Worm (Caenorhabditis elegans) whole organism, L4 larva: Measurements from ENCODE around the gene F18G5.6.
A peak's percentile ranks its signal among the peaks of the same experiment; 100 is the strongest.

Experiments used
- F44E2.7 ChIP-seq: fragments of 200-800 bp; sonication (Bioruptor generic); IDR thresholded peaks from 2 replicates; pipeline ENCODE4 v2.1.2; 2022; ENCODE audit warnings: missing genetic modification characterization, missing compliant biosample characterization
- T26A8.4 ChIP-seq: fragments of 200-800 bp; sonication (Bioruptor generic); IDR thresholded peaks from 2 replicates; pipeline ENCODE4 v1.3.6; 2022; ENCODE audit warnings: missing genetic modification characterization, missing compliant biosample characterization
- Y105C5A.15 ChIP-seq: fragments of 200-800 bp; sonication (Bioruptor generic); IDR thresholded peaks from 2 replicates; pipeline ENCODE4 v1.3.6; 2022; ENCODE audit warnings: missing genetic modification characterization, missing compliant biosample characterization
- Y48G9A.11 ChIP-seq: fragments of 200-800 bp; sonication (Bioruptor generic); IDR thresholded peaks from 2 replicates; pipeline ENCODE4 v1.3.6; 2022; ENCODE audit warnings: missing genetic modification reagents, missing genetic modification characterization, missing compliant biosample characterization
- ZK337.2 ChIP-seq: fragments of 200-800 bp; sonication (Bioruptor generic); IDR thresholded peaks from 2 replicates; pipeline ENCODE4 v1.3.6; 2022; ENCODE audit warnings: missing genetic modification reagents, missing genetic modification characterization, missing compliant biosample characterization
- attf-4 ChIP-seq: sonication (generic microtip); optimal IDR thresholded peaks from 3 replicates; lab custom pipeline; 2017; ENCODE audit warnings: missing biosample characterization, missing genetic modification characterization
- ceh-28 ChIP-seq: fragments of 150-350 bp; optimal IDR thresholded peaks from 2 replicates; lab custom pipeline; 2014; ENCODE audit warnings: missing biosample characterization, missing genetic modification reagents, missing genetic modification characterization
- ceh-44 ChIP-seq: fragments of 200-800 bp; sonication (Bioruptor generic); IDR thresholded peaks from 2 replicates; pipeline ENCODE4 v1.3.6; 2022; ENCODE audit warnings: missing genetic modification reagents, missing genetic modification characterization, missing compliant biosample characterization
- ctbp-1 ChIP-seq: fragments of 200-800 bp; sonication (Bioruptor generic); IDR thresholded peaks from 2 replicates; pipeline ENCODE4 v1.3.6; 2022; ENCODE audit warnings: missing genetic modification reagents, missing genetic modification characterization, missing compliant biosample characterization
- daf-16 ChIP-seq, 3 experiments: sonication (generic microtip); optimal IDR thresholded peaks; 2 replicates each; lab custom pipeline; 2016 to 2017; ENCODE audit warnings: missing genetic modification characterization in 3 of 3, missing genetic modification reagents in 3 of 3, mild to moderate bottlenecking in 2 of 3, missing compliant biosample characterization in 2 of 3, missing biosample characterization in 1 of 3, moderate library complexity in 1 of 3
- daf-19 ChIP-seq: fragments of 200-800 bp; sonication (Bioruptor generic); conservative IDR thresholded peaks from 2 replicates; pipeline ENCODE4 v1.3.6; 2022; ENCODE audit warnings: missing genetic modification characterization, missing compliant biosample characterization
- daf-8 ChIP-seq: fragments of 200-800 bp; sonication (Bioruptor generic); IDR thresholded peaks from 2 replicates; pipeline ENCODE4 v1.3.6; 2022; ENCODE audit warnings: missing genetic modification characterization, missing compliant biosample characterization
- dmd-6 ChIP-seq: fragments of 200-800 bp; sonication (Bioruptor generic); IDR thresholded peaks from 2 replicates; pipeline ENCODE4 v1.3.6; 2022; ENCODE audit warnings: missing genetic modification reagents, missing genetic modification characterization, missing compliant biosample characterization
- duxl-1 ChIP-seq: sonication (generic microtip); optimal IDR thresholded peaks from 2 replicates; lab custom pipeline; 2016; ENCODE audit warnings: mild to moderate bottlenecking, missing genetic modification characterization, moderate library complexity, missing compliant biosample characterization; ENCODE audit not compliant: poor library complexity
- egl-43 ChIP-seq: fragments of 200-800 bp; sonication (Bioruptor generic); IDR thresholded peaks from 2 replicates; pipeline ENCODE4 v1.3.6; 2022; ENCODE audit warnings: missing genetic modification reagents, missing genetic modification characterization, missing compliant biosample characterization
- fkh-10 ChIP-seq: fragments of 150-350 bp; optimal IDR thresholded peaks from 2 replicates; lab custom pipeline; 2014; ENCODE audit warnings: missing biosample characterization, missing genetic modification reagents, missing genetic modification characterization
- gei-8 ChIP-seq: fragments of 200-800 bp; sonication (Bioruptor generic); optimal IDR thresholded peaks from 2 replicates; lab custom pipeline; 2018; ENCODE audit warnings: mild to moderate bottlenecking, missing genetic modification characterization, missing compliant biosample characterization
- hlh-11 ChIP-seq: fragments of 200-800 bp; sonication (Bioruptor generic); optimal IDR thresholded peaks from 2 replicates; lab custom pipeline; 2018; ENCODE audit warnings: mild to moderate bottlenecking, missing genetic modification characterization, missing compliant biosample characterization
- hmg-1.1 ChIP-seq: fragments of 200-800 bp; sonication (Bioruptor generic); IDR thresholded peaks from 2 replicates; pipeline ENCODE4 v1.3.6; 2022; ENCODE audit warnings: missing genetic modification reagents, missing genetic modification characterization, missing compliant biosample characterization
- lim-7 ChIP-seq: fragments of 200-800 bp; sonication (Bioruptor generic); IDR thresholded peaks from 2 replicates; pipeline ENCODE4 v1.3.6; 2022; ENCODE audit warnings: missing genetic modification characterization, missing compliant biosample characterization
- lin-1 ChIP-seq: fragments of 200-800 bp; sonication (Bioruptor generic); IDR thresholded peaks from 2 replicates; pipeline ENCODE4 v1.3.6; 2022; ENCODE audit warnings: missing genetic modification reagents, missing genetic modification characterization, missing compliant biosample characterization
- lir-3 ChIP-seq: sonication (generic microtip); optimal IDR thresholded peaks from 2 replicates; lab custom pipeline; 2016; ENCODE audit warnings: mild to moderate bottlenecking, missing genetic modification characterization, missing compliant biosample characterization
- lsy-2 ChIP-seq, 2 experiments: fragments of 150-350 bp in 1 of 2; sonication (generic microtip) in 1 of 2; optimal IDR thresholded peaks; 2 replicates each; lab custom pipeline; 2014 to 2017; ENCODE audit warnings: missing biosample characterization in 2 of 2, missing genetic modification characterization in 2 of 2
- madf-5 ChIP-seq, 2 experiments: fragments of 200-800 bp; sonication (Bioruptor generic); IDR thresholded peaks; 2 replicates each; pipeline ENCODE4 v1.3.6; 2022; ENCODE audit warnings: missing compliant biosample characterization in 2 of 2, missing genetic modification characterization in 2 of 2
- madf-9 ChIP-seq: fragments of 200-800 bp; sonication (Bioruptor generic); conservative IDR thresholded peaks from 2 replicates; pipeline ENCODE4 v1.3.6; 2022; ENCODE audit warnings: missing genetic modification reagents, missing genetic modification characterization, missing compliant biosample characterization
- mdt-29 ChIP-seq: fragments of 200-800 bp; sonication (Bioruptor generic); IDR thresholded peaks from 2 replicates; pipeline ENCODE4 v1.3.6; 2022; ENCODE audit warnings: missing genetic modification reagents, missing genetic modification characterization, missing compliant biosample characterization
- mes-2 ChIP-seq: sonication (generic microtip); optimal IDR thresholded peaks from 2 replicates; lab custom pipeline; 2016; ENCODE audit warnings: missing genotype, mild to moderate bottlenecking, missing genetic modification characterization, missing compliant biosample characterization; ENCODE audit not compliant: poor library complexity, severe bottlenecking
- mxl-3 ChIP-seq: fragments of 200-800 bp; sonication (Bioruptor generic); optimal IDR thresholded peaks from 2 replicates; lab custom pipeline; 2018; ENCODE audit warnings: mild to moderate bottlenecking, missing genetic modification characterization, missing compliant biosample characterization
- nhr-111 ChIP-seq: fragments of 200-800 bp; sonication (Bioruptor generic); optimal IDR thresholded peaks from 2 replicates; lab custom pipeline; 2018; ENCODE audit warnings: mild to moderate bottlenecking, missing genetic modification characterization, missing compliant biosample characterization
- nhr-28 ChIP-seq: fragments of 150-350 bp; optimal IDR thresholded peaks from 2 replicates; lab custom pipeline; 2014; ENCODE audit warnings: missing biosample characterization, missing genetic modification characterization
- nhr-48 ChIP-seq: sonication (generic microtip); optimal IDR thresholded peaks from 2 replicates; lab custom pipeline; 2016; ENCODE audit warnings: mild to moderate bottlenecking, missing genetic modification characterization, missing compliant biosample characterization
- nhr-76 ChIP-seq: fragments of 150-350 bp; optimal IDR thresholded peaks from 2 replicates; lab custom pipeline; 2014; ENCODE audit warnings: missing biosample characterization, missing genetic modification characterization
- pha-4 ChIP-seq, 2 experiments: fragments of 150-350 bp in 1 of 2; fragments of 200-800 bp in 1 of 2; sonication (Bioruptor generic) in 1 of 2; IDR thresholded peaks in 1 of 2; optimal IDR thresholded peaks in 1 of 2; 2 replicates each; pipeline versions ENCODE4 v1.3.6 to Lab custom; 2014 to 2022; ENCODE audit warnings: missing genetic modification characterization in 2 of 2, missing genetic modification reagents in 2 of 2, missing biosample characterization in 1 of 2, missing compliant biosample characterization in 1 of 2
- php-3 ChIP-seq: fragments of 200-800 bp; sonication (Bioruptor generic); IDR thresholded peaks from 2 replicates; pipeline ENCODE4 v1.3.6; 2022; ENCODE audit warnings: missing genetic modification reagents, missing genetic modification characterization, missing compliant biosample characterization
- pqm-1 ChIP-seq: sonication (generic microtip); optimal IDR thresholded peaks from 2 replicates; lab custom pipeline; 2017; ENCODE audit warnings: missing biosample characterization, missing genetic modification characterization
- snpc-1.2 ChIP-seq: fragments of 200-800 bp; sonication (Bioruptor generic); IDR thresholded peaks from 2 replicates; pipeline ENCODE4 v1.3.6; 2022; ENCODE audit warnings: missing genetic modification reagents, missing genetic modification characterization, missing compliant biosample characterization
- snpc-4 ChIP-seq: fragments of 150-350 bp; optimal IDR thresholded peaks from 2 replicates; lab custom pipeline; 2014; ENCODE audit warnings: missing biosample characterization, missing genetic modification characterization
- spr-1 ChIP-seq: sonication (generic microtip); optimal IDR thresholded peaks from 2 replicates; lab custom pipeline; 2016; ENCODE audit warnings: mild to moderate bottlenecking, missing genetic modification characterization, missing compliant biosample characterization
- spr-3 ChIP-seq: fragments of 200-800 bp; sonication (Bioruptor generic); optimal IDR thresholded peaks from 2 replicates; lab custom pipeline; 2018; ENCODE audit warnings: mild to moderate bottlenecking, missing genetic modification characterization, missing compliant biosample characterization
- tag-97 ChIP-seq: fragments of 200-800 bp; sonication (Bioruptor generic); IDR thresholded peaks from 2 replicates; pipeline ENCODE4 v1.3.6; 2022; ENCODE audit warnings: missing genetic modification characterization, missing compliant biosample characterization
- tra-1 ChIP-seq: fragments of 200-800 bp; sonication (Bioruptor generic); IDR thresholded peaks from 2 replicates; pipeline ENCODE4 v1.3.6; 2022; ENCODE audit warnings: missing genetic modification reagents, missing genetic modification characterization, missing compliant biosample characterization
- vab-7 ChIP-seq: fragments of 200-800 bp; sonication (Bioruptor generic); IDR thresholded peaks from 2 replicates; pipeline ENCODE4 v1.3.6; 2022; ENCODE audit warnings: missing genetic modification reagents, missing genetic modification characterization, missing compliant biosample characterization
- zfp-2 ChIP-seq: sonication (generic microtip); optimal IDR thresholded peaks from 2 replicates; lab custom pipeline; 2016; ENCODE audit warnings: mild to moderate bottlenecking, missing genetic modification characterization, missing compliant biosample characterization
- zfp-3 ChIP-seq: fragments of 200-800 bp; sonication (Bioruptor generic); conservative IDR thresholded peaks from 2 replicates; pipeline ENCODE4 v1.3.6; 2022; ENCODE audit warnings: missing genetic modification reagents, missing genetic modification characterization, missing compliant biosample characterization
- ztf-11 ChIP-seq: fragments of 150-350 bp; optimal IDR thresholded peaks from 2 replicates; lab custom pipeline; 2014; ENCODE audit warnings: missing biosample characterization, missing genetic modification characterization
- ztf-7 ChIP-seq: fragments of 150-350 bp; optimal IDR thresholded peaks from 2 replicates; lab custom pipeline; 2014; ENCODE audit warnings: missing biosample characterization, missing genetic modification characterization

The F18G5.6 gene

ce11 chrX:9238692-9239091 is 25.4 kb downstream of the F18G5.6 start (continued):
- TF ChIP-seq mes-2 (peak; percentile 62), ceh-44 (no peak), daf-16 (GFP tag; optimal IDR thresholded peaks at IDR 0.05; lab: Kevin White, UChicago) (peak in 1 of 2 experiments; percentile 85), daf-16 (tag; optimal IDR thresholded peaks at IDR 0.05; lab: Kevin White, UChicago) (no peak), ctbp-1 (GFP tag; lab: Robert Waterston, UW) (0 out of 2 replicates have a peak, but pooled peaks have one; percentile 36), ceh-28 (no peak), lir-3 (tag; lab: Kevin White, UChicago) (peak; percentile 52), nhr-48 (peak; percentile 19), fkh-10 (GFP tag; lab: Kevin White, UChicago) (no peak), php-3 (GFP tag; lab: Robert Waterston, UW) (peak; percentile 79), hlh-11 (tag; lab: Kevin White, UChicago) (peak; percentile 11), dmd-6 (GFP tag; lab: Robert Waterston, UW) (peak; percentile 43), duxl-1 (tag; lab: Kevin White, UChicago) (peak; percentile 63), pha-4 (GFP tag; IDR thresholded peaks at IDR 0.05; lab: Robert Waterston, UW) (peak; percentile 78; the same call in 1 of the 2 replicates), pha-4 (tag; optimal IDR thresholded peaks at IDR 0.05; lab: Kevin White, UChicago) (no peak), gei-8 (GFP tag; lab: Kevin White, UChicago) (peak; percentile 33), lim-7 (GFP tag; lab: Robert Waterston, UW) (peak; percentile 88), Y48G9A.11 (GFP tag; lab: Robert Waterston, UW) (peak; percentile 72), zfp-2 (tag; lab: Kevin White, UChicago) (no peak), lsy-2 (tag; optimal IDR thresholded peaks at IDR 0.05; lab: Kevin White, UChicago) (no peak), F44E2.7 (GFP tag; lab: Robert Waterston, UW) (0 out of 2 replicates have a peak, but pooled peaks have one; percentile 82), madf-9 (GFP tag; lab: Robert Waterston, UW) (peak; percentile 83), lin-1 (GFP tag; lab: Robert Waterston, UW) (peak; percentile 46; the same call in 1 of the 2 replicates), madf-5 (GFP tag; IDR thresholded peaks at IDR 0.05; lab: Robert Waterston, UW) (peak; percentile 34 to 67; a peak in 1 of 4 replicates), mdt-29 (GFP tag; lab: Robert Waterston, UW) (0 out of 2 replicates have a peak, but pooled peaks have one; percentile 8), ZK337.2 (GFP tag; lab: Robert Waterston, UW) (peak; percentile 56; the same call in 1 of the 2 replicates), hmg-1.1 (GFP tag; lab: Robert Waterston, UW) (0 out of 2 replicates have a peak, but pooled peaks have one; percentile 15), egl-43 (GFP tag; lab: Robert Waterston, UW) (peak; percentile 91), tra-1 (GFP tag; lab: Robert Waterston, UW) (peak; percentile 64), Y105C5A.15 (0 out of 2 replicates have a peak, but pooled peaks have one; percentile 69), T26A8.4 (GFP tag; lab: Robert Waterston, UW) (no peak; the same call in none of the 2 replicates), mxl-3 (GFP tag; lab: Kevin White, UChicago) (no peak), daf-19 (GFP tag; lab: Robert Waterston, UW) (peak; percentile 60; the same call in 1 of the 2 replicates), ztf-11 (tag; lab: Kevin White, UChicago) (no peak), attf-4 (tag; lab: Kevin White, UChicago) (no peak), spr-1 (peak; percentile 26), nhr-111 (GFP tag; lab: Kevin White, UChicago) (peak; percentile 64), spr-3 (GFP tag; lab: Kevin White, UChicago) (no peak), zfp-3 (GFP tag; lab: Robert Waterston, UW) (0 out of 2 replicates have a peak, but pooled peaks have one; percentile 19)

ce11 chrX:9237708-9238107 is 26.4 kb downstream of the F18G5.6 start:
- TF ChIP-seq vab-7 (peak; percentile 78), nhr-28 (no peak), ctbp-1 (GFP tag; lab: Robert Waterston, UW) (0 out of 2 replicates have a peak, but pooled peaks have one; percentile 51), snpc-4 (tag; lab: Kevin White, UChicago) (no peak), zfp-3 (GFP tag; lab: Robert Waterston, UW) (no peak), madf-5 (GFP tag; IDR thresholded peaks at IDR 0.05; lab: Robert Waterston, UW) (no peak), gei-8 (GFP tag; lab: Kevin White, UChicago) (peak; percentile 26), daf-19 (GFP tag; lab: Robert Waterston, UW) (0 out of 2 replicates have a peak, but pooled peaks have one; percentile 24), snpc-1.2 (GFP tag; lab: Robert Waterston, UW) (peak; percentile 92), lsy-2 (tag; optimal IDR thresholded peaks at IDR 0.05; lab: Kevin White, UChicago) (no peak), daf-8 (peak; percentile 75; the same call in 1 of the 2 replicates), pha-4 (GFP tag; IDR thresholded peaks at IDR 0.05; lab: Robert Waterston, UW) (peak; percentile 69; the same call in 1 of the 2 replicates), pha-4 (tag; optimal IDR thresholded peaks at IDR 0.05; lab: Kevin White, UChicago) (no peak), nhr-76 (tag; lab: Kevin White, UChicago) (no peak), lim-7 (GFP tag; lab: Robert Waterston, UW) (peak; percentile 89), pqm-1 (tag; lab: Kevin White, UChicago) (no peak), T26A8.4 (GFP tag; lab: Robert Waterston, UW) (peak; percentile 60), fkh-10 (GFP tag; lab: Kevin White, UChicago) (no peak), tag-97 (GFP tag; lab: Robert Waterston, UW) (no peak), ztf-7 (tag; lab: Kevin White, UChicago) (no peak), nhr-48 (peak; percentile 59)
